Fruit fly (Drosophila melanogaster) whole organism, embryonic: Measurements from ENCODE around the gene CG7841.

ENCODE experiments used
- Antp ChIP-seq: fragments of 200-800 bp; sonication (Bioruptor generic); optimal IDR thresholded peaks from 3 replicates; lab custom pipeline; 2016; ENCODE audit warnings: missing biosample characterization, missing genetic modification characterization
- Blimp-1 ChIP-seq: fragments of 200-800 bp; sonication (Bioruptor generic); optimal IDR thresholded peaks from 3 replicates; lab custom pipeline; 2018; ENCODE audit warnings: missing biosample characterization, missing genetic modification characterization, mild to moderate bottlenecking, moderate library complexity, missing genetic modification reagents
- BtbVII ChIP-seq: fragments of 200-800 bp; sonication (Bioruptor generic); optimal IDR thresholded peaks from 3 replicates; lab custom pipeline; 2017; ENCODE audit warnings: missing biosample characterization, mild to moderate bottlenecking, missing genetic modification characterization
- CG10274 ChIP-seq: fragments of 200-800 bp; sonication (Bioruptor generic); optimal IDR thresholded peaks from 3 replicates; lab custom pipeline; 2017; ENCODE audit warnings: missing biosample characterization, mild to moderate bottlenecking, missing genetic modification characterization
- CG10321 ChIP-seq: fragments of 200-800 bp; sonication (Bioruptor generic); IDR thresholded peaks from 2 replicates; pipeline ENCODE4 v1.3.6; 2022; ENCODE audit warnings: missing biosample characterization, missing genetic modification characterization
- CG10543 ChIP-seq: fragments of 200-800 bp; sonication (Bioruptor generic); optimal IDR thresholded peaks from 3 replicates; lab custom pipeline; 2017; ENCODE audit warnings: missing biosample characterization, mild to moderate bottlenecking, missing genetic modification characterization, moderate library complexity
- CG10959 ChIP-seq: fragments of 200-800 bp; sonication (Bioruptor generic); IDR thresholded peaks from 2 replicates; pipeline ENCODE4 v1.3.6; 2022; ENCODE audit warnings: missing biosample characterization, missing genetic modification characterization
- CG10979 ChIP-seq: fragments of 200-800 bp; sonication (Bioruptor generic); optimal IDR thresholded peaks from 2 replicates; lab custom pipeline; 2018; ENCODE audit warnings: missing biosample characterization, mild to moderate bottlenecking, missing genetic modification characterization, moderate library complexity
- CG11504 ChIP-seq: fragments of 200-800 bp; sonication (Bioruptor generic); optimal IDR thresholded peaks from 3 replicates; lab custom pipeline; 2019; ENCODE audit warnings: missing biosample characterization, mild to moderate bottlenecking, missing genetic modification characterization, moderate library complexity
- CG11723 ChIP-seq: fragments of 200-800 bp; sonication (Bioruptor generic); optimal IDR thresholded peaks from 2 replicates; lab custom pipeline; 2017; ENCODE audit warnings: missing biosample characterization, mild to moderate bottlenecking, missing genetic modification characterization
- CG14667 ChIP-seq: fragments of 200-800 bp; sonication (Bioruptor generic); IDR thresholded peaks from 2 replicates; pipeline ENCODE4 v1.3.6; 2022; ENCODE audit warnings: missing biosample characterization, missing genetic modification characterization
- CG14965 ChIP-seq: fragments of 200-800 bp; sonication (Bioruptor generic); optimal IDR thresholded peaks from 2 replicates; lab custom pipeline; 2016; ENCODE audit warnings: missing biosample characterization, missing genetic modification characterization, borderline replicate concordance
- CG16779 ChIP-seq: fragments of 200-800 bp; sonication (Bioruptor generic); IDR thresholded peaks from 2 replicates; pipeline ENCODE4 v1.3.6; 2022; ENCODE audit warnings: missing biosample characterization, missing genetic modification characterization
- CG2116 ChIP-seq: fragments of 200-800 bp; sonication (Bioruptor generic); optimal IDR thresholded peaks from 3 replicates; lab custom pipeline; 2018; ENCODE audit warnings: missing biosample characterization, mild to moderate bottlenecking, missing genetic modification characterization
- CG3163 ChIP-seq: fragments of 200-800 bp; sonication (Bioruptor generic); optimal IDR thresholded peaks from 3 replicates; lab custom pipeline; 2016; ENCODE audit warnings: missing biosample characterization, missing genetic modification characterization
- CG32532 ChIP-seq: fragments of 200-800 bp; sonication (Bioruptor generic); IDR thresholded peaks from 2 replicates; pipeline ENCODE4 v1.3.6; 2022; ENCODE audit warnings: missing biosample characterization, missing genetic modification characterization
- CG5180 ChIP-seq: fragments of 200-800 bp; sonication (Bioruptor generic); optimal IDR thresholded peaks from 3 replicates; lab custom pipeline; 2017; ENCODE audit warnings: missing biosample characterization, missing genetic modification characterization, mild to moderate bottlenecking, moderate library complexity, missing genetic modification reagents
- CG6765 ChIP-seq: fragments of 200-800 bp; sonication (Bioruptor generic); optimal IDR thresholded peaks from 3 replicates; lab custom pipeline; 2017; ENCODE audit warnings: missing biosample characterization, mild to moderate bottlenecking, missing genetic modification characterization
- CG7271 ChIP-seq: fragments of 200-800 bp; sonication (Bioruptor generic); optimal IDR thresholded peaks from 2 replicates; lab custom pipeline; 2018; ENCODE audit warnings: missing biosample characterization, mild to moderate bottlenecking, missing genetic modification characterization, moderate library complexity
- CG7357 ChIP-seq: fragments of 200-800 bp; sonication (Bioruptor generic); IDR thresholded peaks from 3 replicates; pipeline ENCODE4 v1.3.6; 2022; ENCODE audit warnings: missing biosample characterization, missing genetic modification characterization
- CG7839 ChIP-seq: fragments of 200-800 bp; sonication (Bioruptor generic); optimal IDR thresholded peaks from 3 replicates; lab custom pipeline; 2018; ENCODE audit warnings: missing biosample characterization, mild to moderate bottlenecking, missing genetic modification characterization, moderate library complexity
- CG7928 ChIP-seq: fragments of 200-800 bp; sonication (Bioruptor generic); optimal IDR thresholded peaks from 2 replicates; lab custom pipeline; 2017; ENCODE audit warnings: missing biosample characterization, mild to moderate bottlenecking, missing genetic modification characterization
- CG7987 ChIP-seq: fragments of 200-800 bp; sonication (Bioruptor generic); optimal IDR thresholded peaks from 2 replicates; lab custom pipeline; 2018; ENCODE audit warnings: missing biosample characterization, mild to moderate bottlenecking, missing genetic modification characterization, moderate library complexity
- Camta ChIP-seq: fragments of 200-800 bp; sonication (Bioruptor generic); optimal IDR thresholded peaks from 2 replicates; lab custom pipeline; 2016; ENCODE audit warnings: missing biosample characterization, missing genetic modification characterization
- Dek ChIP-seq: fragments of 200-800 bp; sonication (Bioruptor generic); optimal IDR thresholded peaks from 3 replicates; lab custom pipeline; 2019; ENCODE audit warnings: missing biosample characterization, mild to moderate bottlenecking, missing genetic modification characterization, moderate library complexity
- Dip2 ChIP-seq: fragments of 200-800 bp; sonication (Bioruptor generic); IDR thresholded peaks from 2 replicates; pipeline ENCODE4 v1.3.6; 2022; ENCODE audit warnings: missing biosample characterization, missing genetic modification characterization
- E2f2 ChIP-seq: fragments of 200-800 bp; sonication (Bioruptor generic); IDR thresholded peaks from 2 replicates; pipeline ENCODE4 v1.3.6; 2022; ENCODE audit warnings: missing biosample characterization, missing genetic modification characterization
- Fer2 ChIP-seq: fragments of 200-800 bp; sonication (Bioruptor generic); optimal IDR thresholded peaks from 2 replicates; lab custom pipeline; 2018; ENCODE audit warnings: missing biosample characterization, mild to moderate bottlenecking, missing genetic modification characterization, moderate library complexity
- H15 ChIP-seq: fragments of 200-800 bp; sonication (Bioruptor generic); IDR thresholded peaks from 3 replicates; pipeline ENCODE4 v1.3.6; 2022; ENCODE audit warnings: missing biosample characterization, missing genetic modification characterization
- H2.0 ChIP-seq: fragments of 200-800 bp; sonication (Bioruptor generic); IDR thresholded peaks from 2 replicates; pipeline ENCODE4 v1.3.6; 2022; ENCODE audit warnings: missing biosample characterization, missing genetic modification characterization
- Scr ChIP-seq: fragments of 200-800 bp; sonication (Bioruptor generic); IDR thresholded peaks from 2 replicates; pipeline ENCODE4 v1.3.6; 2022; ENCODE audit warnings: missing biosample characterization, missing genetic modification characterization; ENCODE audit not compliant: partially characterized antibody
- Sry-δ ChIP-seq: fragments of 200-800 bp; sonication (Bioruptor generic); optimal IDR thresholded peaks from 2 replicates; lab custom pipeline; 2016; ENCODE audit warnings: missing biosample characterization, missing genetic modification characterization
- ap ChIP-seq: fragments of 200-800 bp; sonication (Bioruptor generic); IDR thresholded peaks from 2 replicates; pipeline ENCODE4 v1.3.6; 2022; ENCODE audit warnings: missing biosample characterization, missing genetic modification characterization
- ato ChIP-seq: fragments of 200-800 bp; sonication (Bioruptor generic); IDR thresholded peaks from 2 replicates; pipeline ENCODE4 v1.3.6; 2022; ENCODE audit warnings: missing biosample characterization, missing genetic modification characterization; ENCODE audit not compliant: partially characterized antibody
- bcd ChIP-seq: fragments of 200-800 bp; sonication (Bioruptor generic); optimal IDR thresholded peaks from 2 replicates; lab custom pipeline; 2017; ENCODE audit warnings: missing biosample characterization, mild to moderate bottlenecking, missing genetic modification characterization
- chif ChIP-seq, 2 experiments: fragments of 200-800 bp; sonication (Bioruptor generic); optimal IDR thresholded peaks; 3 replicates each; lab custom pipeline; 2016; ENCODE audit warnings: missing biosample characterization in 2 of 2, missing genetic modification characterization in 2 of 2
- emc ChIP-seq: fragments of 200-800 bp; sonication (Bioruptor generic); optimal IDR thresholded peaks from 2 replicates; lab custom pipeline; 2016; ENCODE audit warnings: missing biosample characterization, missing genetic modification characterization
- fd64A ChIP-seq: fragments of 200-800 bp; sonication (Bioruptor generic); optimal IDR thresholded peaks from 3 replicates; lab custom pipeline; 2018; ENCODE audit warnings: missing biosample characterization, mild to moderate bottlenecking, missing genetic modification characterization
- gem ChIP-seq: fragments of 200-800 bp; sonication (Bioruptor generic); optimal IDR thresholded peaks from 2 replicates; lab custom pipeline; 2019; ENCODE audit warnings: missing biosample characterization, mild to moderate bottlenecking, missing genetic modification characterization, moderate library complexity
- grau ChIP-seq: fragments of 200-800 bp; optimal IDR thresholded peaks from 3 replicates; lab custom pipeline; 2019; ENCODE audit warnings: missing biosample characterization, mild to moderate bottlenecking, missing genetic modification characterization, moderate library complexity
- h ChIP-seq: fragments of >200 bp; optimal IDR thresholded peaks from 2 replicates; lab custom pipeline; 2017
- kay ChIP-seq: fragments of 200-800 bp; sonication (Bioruptor generic); optimal IDR thresholded peaks from 2 replicates; lab custom pipeline; 2016; ENCODE audit warnings: missing biosample characterization, missing genetic modification characterization
- mam ChIP-seq: fragments of 200-800 bp; sonication (Bioruptor generic); optimal IDR thresholded peaks from 3 replicates; lab custom pipeline; 2016; ENCODE audit warnings: missing biosample characterization, missing genetic modification characterization
- nom ChIP-seq: fragments of 200-800 bp; sonication (Bioruptor generic); optimal IDR thresholded peaks from 2 replicates; lab custom pipeline; 2017; ENCODE audit warnings: missing biosample characterization, missing genetic modification characterization, mild to moderate bottlenecking, moderate library complexity, missing genetic modification reagents
- peb ChIP-seq: fragments of 200-800 bp; sonication (Bioruptor generic); IDR thresholded peaks from 2 replicates; pipeline ENCODE4 v1.3.6; 2022; ENCODE audit warnings: missing biosample characterization, missing genetic modification characterization
- pnt ChIP-seq: fragments of 200-800 bp; sonication (Bioruptor generic); optimal IDR thresholded peaks from 3 replicates; lab custom pipeline; 2016; ENCODE audit warnings: missing biosample characterization, missing genetic modification characterization
- psq ChIP-seq: fragments of 200-800 bp; sonication (Bioruptor generic); optimal IDR thresholded peaks from 2 replicates; lab custom pipeline; 2017; ENCODE audit warnings: missing biosample characterization, missing genetic modification characterization
- repo ChIP-seq: fragments of 200-800 bp; sonication (Bioruptor generic); optimal IDR thresholded peaks from 2 replicates; lab custom pipeline; 2016; ENCODE audit warnings: missing biosample characterization, missing genetic modification characterization
- ro ChIP-seq: fragments of 200-800 bp; sonication (Bioruptor generic); IDR thresholded peaks from 2 replicates; pipeline ENCODE4 v1.3.6; 2022; ENCODE audit warnings: missing biosample characterization, missing genetic modification characterization
- slou ChIP-seq: fragments of 200-800 bp; sonication (Bioruptor generic); optimal IDR thresholded peaks from 3 replicates; lab custom pipeline; 2016; ENCODE audit warnings: missing biosample characterization, missing genetic modification characterization
- sr ChIP-seq: fragments of 200-800 bp; sonication (Bioruptor generic); IDR thresholded peaks from 3 replicates; pipeline ENCODE4 v1.3.6; 2022; ENCODE audit warnings: missing biosample characterization, missing genetic modification characterization
- vvl ChIP-seq: fragments of 200-800 bp; sonication (Bioruptor generic); IDR thresholded peaks from 2 replicates; pipeline ENCODE4 v1.3.6; 2022; ENCODE audit warnings: missing biosample characterization, missing genetic modification characterization
- wor ChIP-seq: fragments of 200-800 bp; sonication (Bioruptor generic); IDR thresholded peaks from 2 replicates; pipeline ENCODE4 v1.3.6; 2022; ENCODE audit warnings: missing biosample characterization, missing genetic modification characterization

The CG7841 gene

DNA sequence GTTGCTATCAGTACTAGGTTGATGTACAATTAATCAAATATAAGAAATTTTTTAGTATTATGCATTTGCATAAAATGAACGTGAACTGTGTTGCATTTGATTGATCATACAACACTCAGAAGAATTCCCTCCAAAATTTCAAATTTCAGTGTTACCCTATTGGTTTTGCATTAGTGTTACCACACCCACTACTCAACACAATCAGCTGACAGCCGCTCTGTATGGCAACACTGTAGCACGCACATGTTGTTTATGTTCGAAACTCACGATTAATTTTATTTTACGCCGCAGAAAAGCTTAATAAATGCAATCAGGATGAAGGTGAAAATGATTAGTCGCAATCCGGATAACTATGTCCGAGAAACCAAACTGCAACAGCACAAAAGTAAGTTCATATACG is 9.3 kb downstream of the CG7841 start, which contains the start of gene CG7275 (continued):
- no peak for TF ChIP-seq slou
- TF ChIP-seq kay (GFP tag; lab: Kevin White, UChicago), result no peak
- no peak for TF ChIP-seq CG10979
- TF ChIP-seq Camta (GFP tag; lab: Kevin White, UChicago), result no peak
- no peak for TF ChIP-seq emc (GFP tag; lab: Kevin White, UChicago)
- TF ChIP-seq CG3163 (GFP tag; lab: Kevin White, UChicago), result no peak
- TF ChIP-seq CG6765, result no peak
- no peak for TF ChIP-seq CG11504
- TF ChIP-seq psq (GFP tag; lab: Kevin White, UChicago), result no peak
- no peak for TF ChIP-seq nom
- TF ChIP-seq CG10321 (GFP tag; lab: Robert Waterston, UW), result no peak
- no peak for TF ChIP-seq CG10274 (GFP tag; lab: Kevin White, UChicago)
- peak; percentile 4 for TF ChIP-seq Sry-δ (GFP tag; lab: Kevin White, UChicago)
- TF ChIP-seq ap (GFP tag; lab: Robert Waterston, UW), result no peak
- no peak for TF ChIP-seq CG10959 (GFP tag; lab: Robert Waterston, UW)
- no peak for TF ChIP-seq sr
- no peak for TF ChIP-seq CG5180 (GFP tag; lab: Kevin White, UChicago)
- TF ChIP-seq CG11723 (GFP tag; lab: Kevin White, UChicago), result no peak
- TF ChIP-seq ro (GFP tag; lab: Robert Waterston, UW), result no peak
- TF ChIP-seq CG2116 (GFP tag; lab: Kevin White, UChicago), result peak; percentile 40
- no peak for TF ChIP-seq CG7271 (tag; lab: Kevin White, UChicago)
- TF ChIP-seq CG7928, result no peak
- TF ChIP-seq Dip2 (GFP tag; lab: Robert Waterston, UW), result no peak
- no peak for TF ChIP-seq BtbVII (GFP tag; lab: Kevin White, UChicago)
- TF ChIP-seq wor, result no peak
- TF ChIP-seq Dek (tag; lab: Kevin White, UChicago), result no peak
- TF ChIP-seq CG14667 (GFP tag; lab: Robert Waterston, UW), result no peak
- no peak for TF ChIP-seq H2.0 (GFP tag; lab: Robert Waterston, UW)
- no peak for TF ChIP-seq chif (GFP tag; optimal IDR thresholded peaks at IDR 0.05; lab: Kevin White, UChicago)
- no peak for TF ChIP-seq grau (tag; lab: Kevin White, UChicago)
- no peak for TF ChIP-seq repo (GFP tag; lab: Kevin White, UChicago)
- no peak for TF ChIP-seq h (lab: Kevin White, UChicago)
- no peak for TF ChIP-seq CG16779 (GFP tag; lab: Robert Waterston, UW)
- no peak for TF ChIP-seq pnt (GFP tag; lab: Kevin White, UChicago)
- TF ChIP-seq vvl (GFP tag; lab: Robert Waterston, UW), result peak; percentile 56; the same call in 1 of the 2 replicates
- TF ChIP-seq mam (GFP tag; lab: Kevin White, UChicago), result no peak
- no peak for TF ChIP-seq fd64A (GFP tag; lab: Kevin White, UChicago)
- TF ChIP-seq Fer2 (tag; lab: Kevin White, UChicago), result no peak
- no peak for TF ChIP-seq Antp
- no peak for TF ChIP-seq ato (GFP tag; lab: Robert Waterston, UW)
- no peak for TF ChIP-seq Blimp-1 (GFP tag; lab: Kevin White, UChicago)
- no peak for TF ChIP-seq CG7839 (tag; lab: Kevin White, UChicago)
- TF ChIP-seq CG7357, result no peak
- TF ChIP-seq Scr (GFP tag; lab: Robert Waterston, UW), result 0 out of 2 replicates have a peak, but pooled peaks have one; percentile 24
- TF ChIP-seq CG14965 (GFP tag; lab: Kevin White, UChicago), result no peak
- TF ChIP-seq CG32532 (GFP tag; lab: Robert Waterston, UW), result no peak
- TF ChIP-seq bcd (GFP tag; lab: Kevin White, UChicago), result no peak
- no peak for TF ChIP-seq H15
- TF ChIP-seq CG10543 (GFP tag; lab: Kevin White, UChicago), result no peak
- TF ChIP-seq CG7987 (GFP tag; lab: Kevin White, UChicago), result peak; percentile 36
- no peak for TF ChIP-seq peb (GFP tag; lab: Robert Waterston, UW)
- peak; percentile 98 for TF ChIP-seq E2f2
- TF ChIP-seq gem (tag; lab: Kevin White, UChicago), result no peak
